Worm (Caenorhabditis elegans) whole organism, late embryonic: ENCODE measurements around the gene stc-1.
A peak's percentile ranks its signal among the peaks of the same experiment; 100 is the strongest.

Experiments
- C08G9.2 ChIP-seq: sonication (generic microtip); optimal IDR thresholded peaks from 2 replicates; lab custom pipeline; 2016; ENCODE audit warnings: mild to moderate bottlenecking, missing genetic modification characterization, moderate library complexity, missing compliant biosample characterization
- C38D4.7 ChIP-seq: fragments of 200-800 bp; sonication (Bioruptor generic); optimal IDR thresholded peaks from 2 replicates; lab custom pipeline; 2018; ENCODE audit warnings: mild to moderate bottlenecking, missing genetic modification characterization, moderate library complexity, missing compliant biosample characterization
- F13H6.1 ChIP-seq: sonication (generic microtip); optimal IDR thresholded peaks from 2 replicates; lab custom pipeline; 2016; ENCODE audit warnings: missing genetic modification characterization, missing compliant biosample characterization
- K02D7.2 ChIP-seq: sonication (generic microtip); optimal IDR thresholded peaks from 2 replicates; lab custom pipeline; 2017; ENCODE audit warnings: mild to moderate bottlenecking, missing genetic modification characterization, missing compliant biosample characterization
- K09A11.1 ChIP-seq: sonication (generic microtip); optimal IDR thresholded peaks from 2 replicates; lab custom pipeline; 2017; ENCODE audit warnings: antibody characterized with exemption, mild to moderate bottlenecking, missing genetic modification characterization, missing compliant biosample characterization; ENCODE audit not compliant: insufficient read depth
- T23F11.4 ChIP-seq: fragments of 200-800 bp; sonication (Bioruptor generic); optimal IDR thresholded peaks from 2 replicates; lab custom pipeline; 2018; ENCODE audit warnings: mild to moderate bottlenecking, missing genetic modification characterization, missing compliant biosample characterization
- ama-1 ChIP-seq: fragments of 150-350 bp; optimal IDR thresholded peaks from 2 replicates; lab custom pipeline; 2014
- ceh-18 ChIP-seq: sonication (generic microtip); optimal IDR thresholded peaks from 2 replicates; lab custom pipeline; 2016; ENCODE audit warnings: missing genetic modification characterization, missing compliant biosample characterization
- ceh-19 ChIP-seq: fragments of 200-800 bp; sonication (Bioruptor generic); optimal IDR thresholded peaks from 2 replicates; lab custom pipeline; 2018; ENCODE audit warnings: mild to moderate bottlenecking, missing genetic modification characterization, missing compliant biosample characterization
- ceh-24 ChIP-seq: sonication (generic microtip); optimal IDR thresholded peaks from 2 replicates; lab custom pipeline; 2016; ENCODE audit warnings: mild to moderate bottlenecking, missing genetic modification characterization, missing compliant biosample characterization
- ceh-30 ChIP-seq: fragments of 150-350 bp; optimal IDR thresholded peaks from 2 replicates; lab custom pipeline; 2014; ENCODE audit warnings: missing biosample characterization, missing genetic modification characterization
- ceh-31 ChIP-seq: sonication (generic microtip); optimal IDR thresholded peaks from 2 replicates; lab custom pipeline; 2016; ENCODE audit warnings: missing genetic modification characterization, missing compliant biosample characterization
- ceh-34 ChIP-seq: sonication (generic microtip); optimal IDR thresholded peaks from 2 replicates; lab custom pipeline; 2016; ENCODE audit warnings: mild to moderate bottlenecking, missing genetic modification characterization, missing compliant biosample characterization
- ceh-45 ChIP-seq: fragments of 200-800 bp; sonication (Bioruptor generic); IDR thresholded peaks from 2 replicates; pipeline ENCODE4 v1.3.6; 2022; ENCODE audit warnings: missing genetic modification reagents, missing genetic modification characterization, missing compliant biosample characterization
- ceh-9 ChIP-seq: sonication (generic microtip); optimal IDR thresholded peaks from 2 replicates; lab custom pipeline; 2016; ENCODE audit warnings: mild to moderate bottlenecking, missing genetic modification characterization, inconsistent platforms, missing compliant biosample characterization
- che-1 ChIP-seq: sonication (generic microtip); optimal IDR thresholded peaks from 2 replicates; lab custom pipeline; 2016; ENCODE audit warnings: mild to moderate bottlenecking, missing genetic modification characterization, missing compliant biosample characterization
- dmd-4 ChIP-seq: sonication (generic microtip); optimal IDR thresholded peaks from 2 replicates; lab custom pipeline; 2016; ENCODE audit warnings: borderline replicate concordance, missing genetic modification characterization, missing compliant biosample characterization
- dve-1 ChIP-seq: sonication (generic microtip); optimal IDR thresholded peaks from 2 replicates; lab custom pipeline; 2017; ENCODE audit warnings: antibody characterized with exemption, mild to moderate bottlenecking, missing genetic modification characterization, missing compliant biosample characterization
- elt-2 ChIP-seq: sonication (generic microtip); optimal IDR thresholded peaks from 2 replicates; lab custom pipeline; 2016; ENCODE audit warnings: missing genetic modification reagents, missing genetic modification characterization, missing compliant biosample characterization
- ets-4 ChIP-seq: sonication (generic microtip); optimal IDR thresholded peaks from 2 replicates; lab custom pipeline; 2016; ENCODE audit warnings: missing genetic modification characterization, missing compliant biosample characterization
- eyg-1 ChIP-seq: sonication (generic microtip); optimal IDR thresholded peaks from 2 replicates; lab custom pipeline; 2016; ENCODE audit warnings: missing genotype, missing genetic modification characterization, missing compliant biosample characterization
- fkh-10 ChIP-seq: fragments of 150-350 bp; optimal IDR thresholded peaks from 2 replicates; lab custom pipeline; 2014; ENCODE audit warnings: missing biosample characterization, missing genetic modification reagents, missing genetic modification characterization
- hlh-13 ChIP-seq: fragments of 200-800 bp; sonication (Bioruptor generic); optimal IDR thresholded peaks from 2 replicates; lab custom pipeline; 2018; ENCODE audit warnings: mild to moderate bottlenecking, missing genetic modification characterization, missing compliant biosample characterization
- hlh-15 ChIP-seq: sonication (generic microtip); optimal IDR thresholded peaks from 2 replicates; lab custom pipeline; 2016; ENCODE audit warnings: missing genetic modification characterization, missing compliant biosample characterization
- hlh-6 ChIP-seq: sonication (generic microtip); optimal IDR thresholded peaks from 2 replicates; lab custom pipeline; 2016; ENCODE audit warnings: missing genotype, missing genetic modification characterization, missing compliant biosample characterization
- hlh-8 ChIP-seq: sonication (generic microtip); optimal IDR thresholded peaks from 2 replicates; lab custom pipeline; 2016; ENCODE audit warnings: missing genotype, missing genetic modification characterization, missing compliant biosample characterization
- mec-3 ChIP-seq: sonication (generic microtip); optimal IDR thresholded peaks from 2 replicates; lab custom pipeline; 2016; ENCODE audit warnings: borderline replicate concordance, missing genetic modification characterization, missing compliant biosample characterization
- nfya-1 ChIP-seq: sonication (generic microtip); optimal IDR thresholded peaks from 2 replicates; lab custom pipeline; 2017; ENCODE audit warnings: missing genetic modification characterization, mild to moderate bottlenecking, missing compliant biosample characterization, antibody characterized with exemption, moderate library complexity
- nhr-11 ChIP-seq: fragments of 150-350 bp; optimal IDR thresholded peaks from 2 replicates; lab custom pipeline; 2014; ENCODE audit warnings: missing biosample characterization, missing genetic modification characterization
- nhr-232 ChIP-seq: sonication (generic microtip); optimal IDR thresholded peaks from 2 replicates; lab custom pipeline; 2016; ENCODE audit warnings: missing genetic modification characterization, missing compliant biosample characterization
- npax-4 ChIP-seq: sonication (generic microtip); optimal IDR thresholded peaks from 2 replicates; lab custom pipeline; 2016; ENCODE audit warnings: missing genetic modification characterization, missing compliant biosample characterization
- odd-2 ChIP-seq: sonication (generic microtip); optimal IDR thresholded peaks from 2 replicates; lab custom pipeline; 2017; ENCODE audit warnings: antibody characterized with exemption, mild to moderate bottlenecking, missing genetic modification characterization, missing compliant biosample characterization
- pag-3 ChIP-seq: sonication (generic microtip); optimal IDR thresholded peaks from 2 replicates; lab custom pipeline; 2016; ENCODE audit warnings: missing compliant biosample characterization, missing genetic modification characterization, borderline replicate concordance
- pat-9 ChIP-seq: fragments of 200-800 bp; sonication (Bioruptor generic); optimal IDR thresholded peaks from 2 replicates; lab custom pipeline; 2018; ENCODE audit warnings: mild to moderate bottlenecking, missing genetic modification characterization, moderate library complexity, missing compliant biosample characterization
- pha-2 ChIP-seq: sonication (generic microtip); optimal IDR thresholded peaks from 2 replicates; lab custom pipeline; 2017; ENCODE audit warnings: mild to moderate bottlenecking, missing genetic modification characterization, missing compliant biosample characterization
- pqm-1 ChIP-seq: sonication (generic microtip); optimal IDR thresholded peaks from 2 replicates; lab custom pipeline; 2016; ENCODE audit warnings: missing genetic modification characterization, missing compliant biosample characterization
- ref-2 ChIP-seq: sonication (generic microtip); optimal IDR thresholded peaks from 2 replicates; lab custom pipeline; 2016; ENCODE audit warnings: missing genetic modification characterization, missing compliant biosample characterization
- rnt-1 ChIP-seq: sonication (generic microtip); optimal IDR thresholded peaks from 2 replicates; lab custom pipeline; 2016; ENCODE audit warnings: missing genetic modification characterization, missing compliant biosample characterization
- syd-9 ChIP-seq: sonication (generic microtip); optimal IDR thresholded peaks from 2 replicates; lab custom pipeline; 2016; ENCODE audit warnings: mild to moderate bottlenecking, missing genetic modification characterization, moderate library complexity, missing compliant biosample characterization
- ttx-3 ChIP-seq: sonication (generic microtip); optimal IDR thresholded peaks from 2 replicates; lab custom pipeline; 2016; ENCODE audit warnings: missing genetic modification reagents, missing genetic modification characterization, missing compliant biosample characterization
- unc-3 ChIP-seq, 2 experiments: fragments of 200-800 bp in 1 of 2; sonication (Bioruptor generic) in 1 of 2; sonication (generic microtip) in 1 of 2; conservative IDR thresholded peaks in 1 of 2; optimal IDR thresholded peaks in 1 of 2; 2 replicates each; pipeline versions ENCODE4 v1.3.6 to Lab custom; 2016 to 2022; ENCODE audit warnings: missing compliant biosample characterization in 2 of 2, missing genetic modification characterization in 2 of 2, missing genetic modification reagents in 1 of 2
- unc-55 ChIP-seq: sonication (generic microtip); optimal IDR thresholded peaks from 2 replicates; lab custom pipeline; 2017; ENCODE audit warnings: missing biosample characterization, missing genetic modification reagents, missing genetic modification characterization
- unc-86 ChIP-seq: sonication (generic microtip); optimal IDR thresholded peaks from 2 replicates; lab custom pipeline; 2016; ENCODE audit warnings: missing genetic modification characterization, missing compliant biosample characterization
- zip-5 ChIP-seq: sonication (generic microtip); optimal IDR thresholded peaks from 2 replicates; lab custom pipeline; 2016; ENCODE audit warnings: missing genetic modification characterization, missing compliant biosample characterization
- ztf-16 ChIP-seq: sonication (generic microtip); optimal IDR thresholded peaks from 2 replicates; lab custom pipeline; 2017; ENCODE audit warnings: missing genetic modification characterization, missing compliant biosample characterization

Gene stc-1

ce11 chrII:8568234-8568969, 2.5 kb upstream of the stc-1 start:
- TF ChIP-seq pha-2 (tag; lab: Kevin White, UChicago), result no peak
- TF ChIP-seq unc-55, result no peak
- TF ChIP-seq rnt-1 (tag; lab: Kevin White, UChicago), result no peak
- peak; percentile 60 for TF ChIP-seq hlh-6 (tag; lab: Kevin White, UChicago)
- no peak for TF ChIP-seq K09A11.1
- no peak for TF ChIP-seq pat-9 (tag; lab: Kevin White, UChicago)
- TF ChIP-seq pag-3, result no peak
- TF ChIP-seq ets-4 (tag; lab: Kevin White, UChicago), result no peak
- TF ChIP-seq pqm-1 (tag; lab: Kevin White, UChicago), result no peak

ce11 chrII:8566806-8567266, 897 bp upstream of the stc-1 start, which contains the start of gene F54C9.3:
F54C9.3 (minus strand) TSS chrII:8566856.
- TF ChIP-seq nfya-1 (tag; lab: Kevin White, UChicago), result no peak
- TF ChIP-seq elt-2, result peak; percentile 74
- TF ChIP-seq ceh-24, result no peak
- peak; percentile 1 for TF ChIP-seq dve-1 (tag; lab: Kevin White, UChicago)
- no peak for TF ChIP-seq C38D4.7 (GFP tag; lab: Kevin White, UChicago)
- TF ChIP-seq T23F11.4 (GFP tag; lab: Kevin White, UChicago), result no peak

DNA sequence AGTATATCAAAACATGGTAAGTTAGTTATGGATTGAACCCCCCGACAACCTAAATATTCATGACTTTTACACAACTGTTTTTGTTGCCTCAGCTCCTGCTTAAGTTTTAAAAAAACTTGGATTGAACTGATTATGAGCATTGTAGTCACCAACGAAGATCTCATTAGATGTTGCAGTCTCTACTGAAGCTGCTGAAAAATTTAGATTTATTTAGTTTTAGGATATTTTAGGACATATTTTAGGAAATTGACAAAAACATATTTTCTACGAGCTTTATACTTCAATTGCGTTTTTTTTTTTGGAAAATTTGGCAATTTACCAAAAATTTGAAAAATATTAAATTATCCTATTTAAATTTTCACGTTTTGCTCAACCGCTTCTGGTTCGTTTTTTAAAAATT, 3.9 kb downstream of the stc-1 start, which contains the start of gene F54C9.14:
Gene F54C9.14, plus strand, starts transcription at position 301 of the 400 bp plus-strand sequence.
- TF ChIP-seq zip-5 (tag; lab: Kevin White, UChicago), result no peak
- no peak for TF ChIP-seq ama-1 (lab: Kevin White, UChicago)
- no peak for TF ChIP-seq fkh-10
- no peak for TF ChIP-seq ceh-45
- no peak for TF ChIP-seq dve-1 (tag; lab: Kevin White, UChicago)
- no peak for TF ChIP-seq ceh-9
- no peak for TF ChIP-seq hlh-13 (GFP tag; lab: Kevin White, UChicago)
- TF ChIP-seq hlh-8 (tag; lab: Kevin White, UChicago), result no peak
- no peak for TF ChIP-seq K02D7.2 (tag; lab: Kevin White, UChicago)
- no peak for TF ChIP-seq mec-3 (tag; lab: Kevin White, UChicago)
- TF ChIP-seq ceh-34 (tag; lab: Kevin White, UChicago), result no peak
- no peak for TF ChIP-seq nhr-232 (tag; lab: Kevin White, UChicago)
- TF ChIP-seq syd-9, result no peak
- TF ChIP-seq nhr-11 (tag; lab: Kevin White, UChicago), result no peak
- no peak for TF ChIP-seq C08G9.2 (tag; lab: Kevin White, UChicago)

DNA sequence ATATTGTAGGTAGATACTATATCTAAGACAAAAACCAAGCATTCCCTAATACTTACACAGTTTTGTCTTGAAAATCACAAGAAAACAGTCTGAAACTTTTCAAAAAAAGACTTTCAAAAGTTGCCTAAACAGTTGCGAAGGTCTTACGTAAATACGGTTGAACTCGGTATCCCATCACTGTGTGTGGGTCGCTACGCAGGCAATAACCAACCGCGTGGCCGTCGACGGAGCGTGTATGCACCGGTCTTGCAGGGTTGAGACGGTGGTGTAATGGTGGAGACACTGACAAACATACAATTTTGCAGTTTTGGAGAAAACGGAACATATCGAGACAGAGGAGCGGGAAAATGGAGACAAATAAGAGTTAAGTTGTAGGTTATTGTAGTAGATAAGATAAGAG, 4.7 kb downstream of the stc-1 start, which contains the start of gene iff-2:
Gene iff-2, minus strand, starts transcription at position 141 of the 400 bp plus-strand sequence.
- TF ChIP-seq hlh-15 (tag; lab: Kevin White, UChicago), result no peak
- peak; percentile 95 for TF ChIP-seq ceh-31
- peak; percentile 83 for TF ChIP-seq ztf-16 (tag; lab: Kevin White, UChicago)
- peak; percentile 39 for TF ChIP-seq ceh-30 (tag; lab: Kevin White, UChicago)
- TF ChIP-seq unc-3 (GFP tag; conservative IDR thresholded peaks at IDR 0.05; lab: Robert Waterston, UW), result peak; percentile 43; the same call in 1 of the 2 replicates
- peak; percentile 48 for TF ChIP-seq unc-3 (tag; optimal IDR thresholded peaks at IDR 0.05; lab: Kevin White, UChicago)
- TF ChIP-seq F13H6.1 (tag; lab: Kevin White, UChicago), result peak; percentile 66
- no peak for TF ChIP-seq zip-5 (tag; lab: Kevin White, UChicago)
- peak; percentile 97 for TF ChIP-seq nfya-1 (tag; lab: Kevin White, UChicago)
- TF ChIP-seq pat-9 (tag; lab: Kevin White, UChicago), result peak; percentile 72
- TF ChIP-seq mec-3 (tag; lab: Kevin White, UChicago), result no peak
- no peak for TF ChIP-seq npax-4 (tag; lab: Kevin White, UChicago)
- TF ChIP-seq ceh-18 (tag; lab: Kevin White, UChicago), result peak; percentile 99
- peak; percentile 37 for TF ChIP-seq ttx-3 (tag; lab: Kevin White, UChicago)
- TF ChIP-seq ceh-45, result peak; percentile 62; the same call in 1 of the 2 replicates
- TF ChIP-seq odd-2 (tag; lab: Kevin White, UChicago), result peak; percentile 41
- peak; percentile 76 for TF ChIP-seq unc-86 (tag; lab: Kevin White, UChicago)
- peak; percentile 51 for TF ChIP-seq ama-1 (lab: Kevin White, UChicago)
- peak; percentile 62 for TF ChIP-seq ceh-19 (GFP tag; lab: Kevin White, UChicago)
- TF ChIP-seq eyg-1 (tag; lab: Kevin White, UChicago), result no peak
- no peak for TF ChIP-seq che-1
- TF ChIP-seq dmd-4 (tag; lab: Kevin White, UChicago), result peak; percentile 1
- peak; percentile 97 for TF ChIP-seq ref-2 (tag; lab: Kevin White, UChicago)
